Worm (Caenorhabditis elegans): ENCODE results near the gene glb-30.

glb-30 gene

DNA sequence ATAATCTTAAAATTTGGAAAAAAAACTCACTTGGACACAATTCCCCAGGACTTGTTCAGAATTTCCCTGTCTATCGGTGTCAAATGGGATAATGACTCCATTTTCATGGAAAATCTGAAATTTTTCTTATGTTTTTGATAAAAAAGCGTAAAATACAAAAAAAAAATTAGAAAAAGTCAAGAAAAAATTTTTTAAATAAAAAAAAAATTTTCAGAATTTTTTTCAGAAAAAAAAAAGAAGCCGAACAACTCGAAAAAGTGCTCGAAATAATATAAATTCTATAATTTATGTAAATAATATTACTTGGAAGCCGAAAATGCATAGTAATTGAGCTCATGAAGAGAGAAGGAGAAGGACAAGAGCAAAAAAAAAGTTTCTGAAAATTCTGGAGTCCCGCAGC is at the start of gene glb-30:
glb-30 (minus strand) TSS at position 101 of the 400 bp plus-strand sequence.
- no peak for TF ChIP-seq him-1 (tag; optimal IDR thresholded peaks at IDR 0.05)
- no peak for TF ChIP-seq W03F9.2 (tag; optimal IDR thresholded peaks at IDR 0.05)
- no peak for TF ChIP-seq dao-5 (tag; optimal IDR thresholded peaks at IDR 0.05)

DNA sequence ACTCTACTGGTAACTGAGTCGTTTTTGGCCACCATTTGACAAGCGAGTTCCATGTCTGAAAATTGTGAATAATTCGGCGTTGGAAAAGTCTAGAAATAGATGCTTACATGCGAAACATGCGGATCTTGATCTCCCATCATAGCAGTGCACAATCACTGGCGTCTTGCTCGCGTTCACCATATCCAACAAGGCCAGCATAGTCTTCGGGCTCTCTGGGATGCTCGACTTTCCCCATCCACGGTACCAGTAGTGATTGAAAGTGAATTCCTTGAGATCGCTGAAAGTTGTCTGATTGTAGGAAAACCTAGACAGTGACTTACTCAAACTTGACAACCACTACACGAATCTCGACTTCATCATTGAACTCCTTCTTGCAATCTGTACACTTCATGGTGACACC is 49.4 kb upstream of the glb-30 start:
- TF ChIP-seq him-1 (tag; optimal IDR thresholded peaks at IDR 0.05): no peak
- no peak for TF ChIP-seq W03F9.2 (tag; optimal IDR thresholded peaks at IDR 0.05)
- no peak for TF ChIP-seq dao-5 (tag; optimal IDR thresholded peaks at IDR 0.05)

DNA sequence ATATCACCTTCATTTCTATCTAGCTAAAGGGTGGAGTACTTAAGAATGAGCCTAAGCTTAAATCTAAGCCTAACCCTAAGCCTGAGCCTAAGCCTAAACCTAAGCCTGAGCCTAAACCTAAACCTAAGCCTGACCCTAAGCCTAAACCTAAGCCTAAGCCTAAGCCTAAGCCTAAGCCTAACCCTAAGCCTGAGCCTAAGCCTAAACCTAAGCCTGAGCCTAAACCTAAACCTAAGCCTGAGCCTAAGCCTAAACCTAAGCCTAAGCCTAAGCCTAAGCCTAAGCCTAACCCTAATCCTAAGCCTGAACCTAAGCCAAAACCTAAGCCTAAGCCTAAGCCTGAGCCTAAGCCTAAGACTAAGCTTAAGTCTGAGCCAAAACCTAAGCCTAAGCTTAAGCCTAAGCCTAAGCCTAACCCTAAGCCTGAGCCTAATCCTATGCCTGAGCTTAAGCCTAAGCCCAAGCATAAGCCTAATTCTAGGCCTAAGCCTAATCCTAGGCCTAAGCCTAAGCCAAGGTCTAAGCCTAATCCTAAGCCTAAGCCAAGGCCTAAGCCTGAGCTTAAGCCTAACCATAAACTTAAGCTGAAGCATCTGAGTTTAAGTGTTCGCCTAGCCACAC is 45.7 kb upstream of the glb-30 start:
- TF ChIP-seq dao-5 (tag; optimal IDR thresholded peaks at IDR 0.05) (no peak), W03F9.2 (tag; optimal IDR thresholded peaks at IDR 0.05) (no peak), him-1 (tag; optimal IDR thresholded peaks at IDR 0.05) (no peak)

DNA sequence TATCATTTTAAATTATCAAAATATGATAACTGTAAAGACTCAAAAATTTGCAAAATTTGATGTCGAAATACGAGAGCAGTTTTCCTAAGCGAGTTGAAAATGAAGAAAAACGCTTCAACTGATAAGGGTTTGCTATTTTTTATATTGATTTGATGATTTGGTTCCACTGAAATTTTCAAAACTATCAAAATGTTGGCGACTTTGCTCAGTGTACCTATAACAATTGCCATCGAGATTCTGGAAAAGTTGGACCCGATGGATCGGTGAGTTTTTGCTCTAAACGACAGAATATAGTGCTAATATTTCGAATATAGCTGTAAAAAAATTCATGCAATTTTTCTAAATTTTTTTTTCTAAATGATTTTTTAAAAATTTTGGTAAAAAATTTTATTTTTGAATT is 37.4 kb upstream of the glb-30 start, which contains the start of the genes fbxa-13 and Y22D7AR.2:
fbxa-13 (minus strand) TSS at position 101 of the 400 bp plus-strand sequence.
Y22D7AR.2 (plus strand) TSS at position 148 of the 400 bp plus-strand sequence.
- no peak for TF ChIP-seq him-1 (tag; optimal IDR thresholded peaks at IDR 0.05)
- TF ChIP-seq W03F9.2 (tag; optimal IDR thresholded peaks at IDR 0.05): no peak
- no peak for TF ChIP-seq dao-5 (tag; optimal IDR thresholded peaks at IDR 0.05)

DNA sequence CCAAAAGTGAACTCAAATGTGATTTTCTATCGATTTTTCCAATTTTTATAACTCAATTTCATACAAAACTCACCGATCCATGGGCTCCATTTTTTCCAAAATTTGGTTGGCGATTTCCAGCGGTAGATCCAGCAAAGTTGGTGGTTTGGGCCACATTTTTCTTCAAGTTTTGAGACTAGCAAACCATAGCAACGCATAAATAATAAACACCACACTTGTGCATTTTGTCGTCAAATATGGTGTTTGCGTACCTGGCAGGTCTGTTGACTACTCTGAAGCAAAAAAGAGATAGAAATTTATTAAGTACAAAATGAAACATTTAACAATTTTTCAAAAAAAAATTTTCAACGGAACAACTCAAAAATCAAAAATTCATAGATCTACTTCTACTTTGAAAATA is 36.9 kb upstream of the glb-30 start:
- TF ChIP-seq him-1 (tag; optimal IDR thresholded peaks at IDR 0.05): no peak
- TF ChIP-seq W03F9.2 (tag; optimal IDR thresholded peaks at IDR 0.05): no peak
- no peak for TF ChIP-seq dao-5 (tag; optimal IDR thresholded peaks at IDR 0.05)

DNA sequence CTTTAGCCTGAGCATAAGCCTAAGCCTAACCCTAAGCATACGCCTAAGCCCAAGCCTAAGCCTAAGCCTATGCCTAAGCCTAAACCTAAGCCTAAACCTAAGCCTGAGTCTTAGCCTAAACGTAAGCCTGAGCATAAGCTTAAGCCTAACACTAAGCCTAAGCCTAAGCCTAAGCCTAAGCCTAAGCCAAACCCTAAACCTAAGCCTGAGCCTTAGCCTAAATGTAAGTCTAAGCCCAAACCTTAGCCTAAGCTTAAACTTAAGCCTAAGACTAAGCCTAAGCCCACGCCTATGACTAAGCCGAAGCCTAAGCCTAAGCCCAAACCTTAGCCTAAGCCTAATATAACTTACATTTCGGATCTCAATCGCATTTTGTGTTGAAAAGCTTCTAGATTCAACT is 35.6 kb upstream of the glb-30 start:
- TF ChIP-seq dao-5 (tag; optimal IDR thresholded peaks at IDR 0.05) (no peak), W03F9.2 (tag; optimal IDR thresholded peaks at IDR 0.05) (no peak), him-1 (tag; optimal IDR thresholded peaks at IDR 0.05) (no peak)

DNA sequence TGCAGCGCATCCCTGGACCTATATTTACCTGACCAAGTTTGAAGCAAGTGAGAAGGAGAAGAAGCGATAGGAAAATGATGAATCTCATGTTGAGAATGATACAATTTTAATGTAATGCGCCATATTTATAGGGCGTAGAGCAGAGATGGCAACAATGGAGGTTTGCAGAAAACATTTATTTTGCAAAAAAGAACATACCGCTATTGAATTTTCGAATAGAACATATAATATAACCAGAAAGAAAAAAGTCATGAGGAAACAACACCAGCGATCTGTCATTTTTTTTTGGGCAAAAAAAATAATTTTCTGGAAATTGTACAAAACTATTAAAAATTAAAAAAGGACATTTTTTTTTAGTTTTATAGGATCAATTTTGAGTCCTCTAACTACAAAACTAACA is 33.9 kb upstream of the glb-30 start, which contains the start of gene spex-3:
spex-3 (minus strand) TSS at position 101 of the 400 bp plus-strand sequence.
- TF ChIP-seq W03F9.2 (tag; optimal IDR thresholded peaks at IDR 0.05): no peak
- no peak for TF ChIP-seq him-1 (tag; optimal IDR thresholded peaks at IDR 0.05)
- TF ChIP-seq dao-5 (tag; optimal IDR thresholded peaks at IDR 0.05): no peak

DNA sequence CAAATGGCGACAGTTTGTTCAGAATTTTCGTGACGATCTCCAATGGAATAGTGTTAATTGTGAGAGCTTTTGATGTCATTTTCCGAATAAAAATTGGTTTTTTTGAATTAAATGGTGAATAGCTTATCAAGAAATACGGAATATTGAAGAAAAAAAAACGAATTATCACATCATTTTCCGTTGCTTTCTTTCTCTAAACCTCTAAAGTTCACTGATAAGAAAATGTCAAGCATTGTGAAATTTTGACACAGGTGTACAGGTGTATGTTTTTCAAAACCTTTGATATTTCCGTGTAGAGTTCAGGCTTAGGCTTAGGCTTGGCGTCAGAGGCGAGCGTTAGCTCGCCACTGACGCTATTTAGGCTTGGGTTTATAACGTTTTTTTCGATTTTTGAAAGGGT is 30.4 kb upstream of the glb-30 start, which contains the start of gene fbxa-74:
fbxa-74 (minus strand) TSS at position 145 of the 400 bp plus-strand sequence.
- TF ChIP-seq W03F9.2 (tag; optimal IDR thresholded peaks at IDR 0.05) (no peak), him-1 (tag; optimal IDR thresholded peaks at IDR 0.05) (no peak)

DNA sequence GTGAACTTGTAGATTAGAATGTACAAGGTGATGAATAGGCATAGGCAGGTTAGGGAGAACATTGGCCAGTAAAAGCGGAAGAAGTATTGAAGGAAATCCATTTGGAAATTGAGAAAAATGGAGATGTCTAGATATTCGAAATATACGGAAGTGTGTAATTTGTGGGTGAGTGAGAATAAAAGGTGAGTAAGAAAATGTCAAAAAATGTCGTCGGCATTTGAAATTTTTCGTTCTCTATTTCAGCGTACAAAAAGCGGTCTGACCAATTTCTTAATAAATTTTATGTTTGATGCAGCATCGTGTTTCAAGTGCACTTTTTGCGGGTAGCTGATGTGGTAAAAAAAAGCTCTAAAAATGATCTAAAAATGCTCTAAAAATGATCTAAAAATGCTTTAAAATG is 26.6 kb upstream of the glb-30 start, which contains the start of gene srd-64:
srd-64 (minus strand) TSS at position 101 of the 400 bp plus-strand sequence.
- TF ChIP-seq W03F9.2 (tag; optimal IDR thresholded peaks at IDR 0.05) (no peak), dao-5 (tag; optimal IDR thresholded peaks at IDR 0.05) (no peak), him-1 (tag; optimal IDR thresholded peaks at IDR 0.05) (no peak)

DNA sequence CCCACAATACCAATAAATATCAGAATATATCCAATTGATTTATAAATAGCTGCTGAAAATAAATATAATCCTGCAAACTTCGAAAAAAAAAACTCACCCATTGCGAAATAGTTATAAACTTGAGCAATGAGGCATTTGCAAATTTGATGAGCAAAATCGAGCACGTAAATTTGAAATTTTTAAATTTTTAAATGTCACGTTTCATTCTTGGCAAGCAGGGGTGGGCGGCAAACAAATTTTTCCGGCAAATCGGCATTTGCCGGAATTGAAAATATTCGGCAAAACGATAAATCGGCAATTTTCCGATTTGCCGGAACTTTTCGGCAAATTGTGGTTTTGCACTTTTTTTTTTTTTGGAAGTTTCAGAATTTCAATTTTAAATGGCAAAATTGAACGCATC is 21.5 kb upstream of the glb-30 start, which contains the start of gene Y22D7AR.14:
Y22D7AR.14 (minus strand) TSS at position 101 of the 400 bp plus-strand sequence.
- TF ChIP-seq him-1 (tag; optimal IDR thresholded peaks at IDR 0.05): no peak
- no peak for TF ChIP-seq dao-5 (tag; optimal IDR thresholded peaks at IDR 0.05)
- no peak for TF ChIP-seq W03F9.2 (tag; optimal IDR thresholded peaks at IDR 0.05)

DNA sequence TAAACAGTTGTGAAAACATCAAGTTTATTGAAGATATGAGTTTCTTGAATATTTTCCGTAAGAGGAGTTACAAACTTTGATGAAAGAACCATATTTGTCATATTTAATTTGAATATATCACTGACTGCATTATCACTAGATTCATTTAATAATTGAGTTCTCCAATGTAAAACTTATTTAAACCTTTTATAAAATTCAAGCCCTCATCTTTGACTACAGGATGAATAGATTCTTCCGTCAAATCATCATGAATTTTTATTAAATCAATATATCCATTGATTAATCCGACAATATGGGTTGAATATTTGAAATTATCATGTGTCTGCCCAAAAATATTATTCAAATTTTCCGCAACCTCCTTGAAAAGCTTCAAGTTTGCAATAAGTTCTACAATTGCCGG is 19.6 kb upstream of the glb-30 start, which contains the start of gene Y22D7AR.7:
Y22D7AR.7 (minus strand) TSS at position 101 of the 400 bp plus-strand sequence.
- no peak for TF ChIP-seq him-1 (tag; optimal IDR thresholded peaks at IDR 0.05)
- no peak for TF ChIP-seq dao-5 (tag; optimal IDR thresholded peaks at IDR 0.05)
- no peak for TF ChIP-seq W03F9.2 (tag; optimal IDR thresholded peaks at IDR 0.05)

DNA sequence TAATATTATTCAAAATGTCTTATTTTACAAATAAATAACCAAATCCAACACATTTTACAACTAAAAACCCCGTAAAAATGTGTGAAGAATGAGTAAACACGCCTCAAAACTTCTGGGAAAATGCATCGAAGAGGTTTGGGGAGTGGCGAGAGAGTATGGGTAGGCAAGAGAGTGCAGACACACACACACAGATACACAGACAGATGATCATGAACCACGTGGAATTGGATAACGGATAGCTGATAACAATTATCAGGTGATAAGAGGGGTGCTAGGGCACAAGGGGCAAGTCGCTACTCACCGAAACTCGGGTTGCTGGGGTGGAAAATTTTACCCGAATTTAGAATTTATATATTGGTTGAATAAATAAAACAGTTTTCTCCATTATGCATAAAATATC is 13.8 kb upstream of the glb-30 start:
- TF ChIP-seq dao-5 (tag; optimal IDR thresholded peaks at IDR 0.05) (no peak), him-1 (tag; optimal IDR thresholded peaks at IDR 0.05) (no peak), W03F9.2 (tag; optimal IDR thresholded peaks at IDR 0.05) (no peak)

DNA sequence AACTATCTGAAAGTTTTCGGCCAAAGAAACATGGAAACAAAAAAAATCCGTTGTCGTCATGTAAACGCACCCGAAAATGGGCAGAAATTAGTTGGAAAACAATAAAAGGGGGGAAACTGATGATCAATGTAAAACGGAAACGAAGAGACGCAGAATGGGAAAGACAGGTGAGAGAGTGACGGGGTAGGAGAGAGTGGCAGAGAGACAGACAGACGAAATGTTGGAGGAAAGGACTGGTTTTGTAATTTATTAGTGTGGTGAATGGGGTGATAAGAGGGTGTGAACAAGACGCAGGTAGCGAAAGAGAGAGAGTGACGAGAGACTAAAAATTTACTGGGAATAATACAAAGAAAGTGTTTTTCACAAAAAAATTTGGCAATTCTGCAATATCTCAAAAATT is 12.6 kb upstream of the glb-30 start:
- TF ChIP-seq W03F9.2 (tag; optimal IDR thresholded peaks at IDR 0.05) (no peak), dao-5 (tag; optimal IDR thresholded peaks at IDR 0.05) (no peak)

DNA sequence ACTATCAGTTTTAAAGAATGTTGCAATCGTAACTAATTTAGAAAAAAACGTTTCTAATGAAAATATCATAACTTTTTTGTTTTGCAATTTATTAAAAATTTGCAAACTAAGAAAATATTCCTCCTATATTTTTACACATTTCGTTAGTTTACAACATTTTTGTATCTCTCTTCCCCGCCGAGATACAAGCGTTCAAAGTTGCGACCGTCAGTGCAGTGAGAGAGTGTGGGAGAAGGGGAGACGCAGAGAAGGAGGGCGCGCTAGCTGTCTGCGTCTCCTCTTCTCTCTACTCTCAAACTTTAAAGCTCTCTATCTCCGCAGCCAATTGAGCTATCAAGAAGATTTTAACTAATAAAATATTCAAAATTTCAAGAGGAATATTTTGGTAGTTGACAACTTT is 12.0 kb upstream of the glb-30 start:
- TF ChIP-seq W03F9.2 (tag; optimal IDR thresholded peaks at IDR 0.05) (no peak), dao-5 (tag; optimal IDR thresholded peaks at IDR 0.05) (no peak), him-1 (tag; optimal IDR thresholded peaks at IDR 0.05) (no peak)

DNA sequence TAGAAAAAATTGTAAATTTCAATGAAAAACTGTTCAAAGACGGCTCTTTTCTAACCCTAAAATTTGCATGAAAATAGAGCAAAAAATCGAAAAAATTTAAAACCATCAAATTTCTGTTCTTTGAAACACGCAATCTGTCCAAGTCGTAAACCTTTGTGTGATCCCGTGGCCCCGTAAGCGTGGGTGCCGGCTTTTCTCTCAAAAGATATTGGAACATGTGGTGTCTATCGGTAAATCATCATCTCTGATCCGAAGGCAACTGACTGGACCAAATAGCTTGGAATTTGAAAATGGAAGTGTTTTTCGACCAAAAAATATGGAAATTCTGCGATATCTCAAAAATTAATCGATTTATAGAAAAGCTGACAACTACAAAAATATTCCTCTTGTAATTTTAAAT is 10.3 kb upstream of the glb-30 start:
- TF ChIP-seq him-1 (tag; optimal IDR thresholded peaks at IDR 0.05) (no peak), dao-5 (tag; optimal IDR thresholded peaks at IDR 0.05) (no peak), W03F9.2 (tag; optimal IDR thresholded peaks at IDR 0.05) (no peak)

All from whole organism, L4/young adult.